Fruit fly (Drosophila melanogaster) whole organism, prepupa: ENCODE results near the gene mRpL37.

Experiments
- CG10631 ChIP-seq: fragments of 200-800 bp; sonication (Bioruptor generic); optimal IDR thresholded peaks from 2 replicates; lab custom pipeline; 2016; ENCODE audit warnings: missing biosample characterization, missing genetic modification characterization
- CG10669 ChIP-seq: fragments of 200-800 bp; sonication (Bioruptor generic); optimal IDR thresholded peaks from 3 replicates; lab custom pipeline; 2018; ENCODE audit warnings: missing biosample characterization, mild to moderate bottlenecking, missing genetic modification characterization, moderate library complexity
- CG15336 ChIP-seq: fragments of 200-800 bp; sonication (Bioruptor generic); IDR thresholded peaks from 2 replicates; pipeline ENCODE4 v1.3.6; 2022; ENCODE audit warnings: missing biosample characterization, missing genetic modification characterization
- CG16779 ChIP-seq: fragments of 200-800 bp; sonication (Bioruptor generic); optimal IDR thresholded peaks from 3 replicates; lab custom pipeline; 2017; ENCODE audit warnings: missing biosample characterization, mild to moderate bottlenecking, missing genetic modification characterization
- CG6163 ChIP-seq: fragments of 200-800 bp; sonication (Bioruptor generic); IDR thresholded peaks from 3 replicates; pipeline ENCODE4 v1.3.6; 2022; ENCODE audit warnings: missing biosample characterization, missing genetic modification characterization
- Ets96B ChIP-seq: fragments of 200-800 bp; optimal IDR thresholded peaks from 2 replicates; lab custom pipeline; 2019; ENCODE audit warnings: missing biosample characterization, mild to moderate bottlenecking, missing genetic modification characterization, moderate library complexity
- Hr38 ChIP-seq: sonication (Bioruptor generic); optimal IDR thresholded peaks from 2 replicates; lab custom pipeline; 2016; ENCODE audit warnings: missing biosample characterization, missing genetic modification characterization
- Lpt ChIP-seq: fragments of 200-800 bp; sonication (Bioruptor generic); optimal IDR thresholded peaks from 3 replicates; lab custom pipeline; 2016; ENCODE audit warnings: missing biosample characterization, missing genetic modification characterization
- Sox102F ChIP-seq: fragments of 200-800 bp; sonication (Bioruptor generic); optimal IDR thresholded peaks from 2 replicates; lab custom pipeline; 2016; ENCODE audit warnings: missing biosample characterization, mild to moderate bottlenecking, missing genetic modification characterization
- dsx ChIP-seq: fragments of 200-800 bp; optimal IDR thresholded peaks from 3 replicates; lab custom pipeline; 2019; ENCODE audit warnings: missing biosample characterization, mild to moderate bottlenecking, missing genetic modification characterization, moderate library complexity; ENCODE audit not compliant: poor library complexity, severe bottlenecking
- fkh ChIP-seq: fragments of 200-800 bp; sonication (Bioruptor generic); optimal IDR thresholded peaks from 3 replicates; lab custom pipeline; 2017; ENCODE audit warnings: missing biosample characterization, mild to moderate bottlenecking, missing genetic modification characterization, moderate library complexity
- pdm3 ChIP-seq: fragments of 200-800 bp; sonication (Bioruptor generic); optimal IDR thresholded peaks from 3 replicates; lab custom pipeline; 2016; ENCODE audit warnings: missing biosample characterization, missing genetic modification characterization
- salr ChIP-seq, 2 experiments: fragments of 200-800 bp; sonication (Bioruptor generic); optimal IDR thresholded peaks; 3 replicates each; lab custom pipeline; 2016 to 2018; ENCODE audit warnings: missing biosample characterization in 2 of 2, missing genetic modification characterization in 2 of 2, mild to moderate bottlenecking in 1 of 2
- ss ChIP-seq, 2 experiments: fragments of 200-800 bp; sonication (Bioruptor generic); optimal IDR thresholded peaks; 2 replicates in 1 of 2; 3 replicates in 1 of 2; lab custom pipeline; 2017 to 2018; ENCODE audit warnings: mild to moderate bottlenecking in 2 of 2, missing biosample characterization in 2 of 2, missing genetic modification characterization in 2 of 2, moderate library complexity in 1 of 2

- TF ChIP-seq Ets96B (tag; lab: Kevin White, UChicago) (no peak), pdm3 (GFP tag; lab: Kevin White, UChicago) (no peak), dsx (GFP tag; lab: Kevin White, UChicago) (no peak), salr (GFP tag; optimal IDR thresholded peaks at IDR 0.05; lab: Kevin White, UChicago) (no peak), CG6163 (GFP tag; lab: Robert Waterston, UW) (no peak), CG16779 (tag; lab: Kevin White, UChicago) (no peak), CG10669 (GFP tag; lab: Kevin White, UChicago) (no peak), CG10631 (no peak), Sox102F (no peak), Hr38 (no peak), fkh (GFP tag; lab: Kevin White, UChicago) (no peak), CG15336 (GFP tag; lab: Robert Waterston, UW) (no peak), Lpt (GFP tag; lab: Kevin White, UChicago) (no peak), ss (GFP tag; optimal IDR thresholded peaks at IDR 0.05; lab: Kevin White, UChicago) (no peak)
These were observed 3.7 kb downstream of the mRpL37 start for dm6 chr3R:10780161-10780560.
